Fruit fly (Drosophila melanogaster) whole organism, prepupa: Measurements from ENCODE around the gene CG12795.

Experiments
- CG11762 ChIP-seq: fragments of 200-800 bp; sonication (Bioruptor generic); optimal IDR thresholded peaks from 3 replicates; lab custom pipeline; 2016; ENCODE audit warnings: missing biosample characterization, missing genetic modification characterization; ENCODE audit not compliant: insufficient read depth
- CG34406 ChIP-seq: fragments of 200-800 bp; sonication (Bioruptor generic); optimal IDR thresholded peaks from 3 replicates; lab custom pipeline; 2016; ENCODE audit warnings: missing biosample characterization, missing genetic modification characterization
- CG6163 ChIP-seq: fragments of 200-800 bp; sonication (Bioruptor generic); IDR thresholded peaks from 3 replicates; pipeline ENCODE4 v1.3.6; 2022; ENCODE audit warnings: missing biosample characterization, missing genetic modification characterization
- CG6792 ChIP-seq: fragments of 200-800 bp; sonication (Bioruptor generic); optimal IDR thresholded peaks from 3 replicates; lab custom pipeline; 2016; ENCODE audit warnings: missing biosample characterization, missing genetic modification characterization
- Gug ChIP-seq: fragments of 200-800 bp; sonication (Bioruptor generic); IDR thresholded peaks from 2 replicates; pipeline ENCODE4 v1.3.6; 2022; ENCODE audit warnings: missing biosample characterization, missing genetic modification characterization
- eg ChIP-seq: fragments of 200-800 bp; sonication (Bioruptor generic); IDR thresholded peaks from 3 replicates; pipeline ENCODE4 v1.3.6; 2022; ENCODE audit warnings: missing biosample characterization, missing genetic modification characterization
- esn ChIP-seq: fragments of 200-800 bp; sonication (Bioruptor generic); optimal IDR thresholded peaks from 2 replicates; lab custom pipeline; 2016; ENCODE audit warnings: missing biosample characterization, mild to moderate bottlenecking, missing genetic modification characterization, moderate library complexity
- fd85E ChIP-seq: fragments of 200-800 bp; sonication (Bioruptor generic); optimal IDR thresholded peaks from 3 replicates; lab custom pipeline; 2016; ENCODE audit warnings: missing biosample characterization, missing genetic modification characterization
- net ChIP-seq: fragments of 200-800 bp; sonication (Bioruptor generic); optimal IDR thresholded peaks from 3 replicates; lab custom pipeline; 2016; ENCODE audit warnings: missing biosample characterization, missing genetic modification characterization
- ss ChIP-seq, 2 experiments: fragments of 200-800 bp; sonication (Bioruptor generic); optimal IDR thresholded peaks; 2 replicates in 1 of 2; 3 replicates in 1 of 2; lab custom pipeline; 2017 to 2018; ENCODE audit warnings: mild to moderate bottlenecking in 2 of 2, missing biosample characterization in 2 of 2, missing genetic modification characterization in 2 of 2, moderate library complexity in 1 of 2
- svp ChIP-seq: fragments of 200-800 bp; sonication (Bioruptor generic); peaks from one replicate; lab custom pipeline; 2016; ENCODE audit warnings: missing biosample characterization, missing genetic modification characterization

DNA sequence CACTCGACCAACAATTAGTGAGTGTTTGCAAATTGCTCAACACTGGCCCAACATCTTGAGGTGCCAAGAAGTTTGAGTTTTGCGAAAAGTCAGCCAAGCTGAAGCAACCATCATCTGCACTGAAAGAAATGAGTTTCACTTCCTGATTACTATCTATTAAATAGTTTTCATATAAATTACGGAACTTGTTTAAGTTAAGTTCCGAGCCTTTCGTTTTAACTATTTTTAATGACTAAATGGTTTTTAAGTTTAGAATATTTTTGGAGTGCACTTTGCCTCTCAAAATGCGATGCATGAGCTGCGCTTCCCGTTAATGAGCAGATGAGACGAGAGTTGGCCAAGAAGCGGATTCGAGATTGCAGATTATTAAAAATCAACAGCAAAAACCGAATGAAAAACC, 10.6 kb upstream of the CG12795 start:
- TF ChIP-seq Gug (GFP tag; lab: Robert Waterston, UW) (peak; percentile 19; the same call in 1 of the 2 replicates), CG11762 (GFP tag; lab: Kevin White, UChicago) (no peak), svp (GFP tag; lab: Kevin White, UChicago) (peak; percentile 64), eg (peak; percentile 67), ss (GFP tag; optimal IDR thresholded peaks at IDR 0.05; lab: Kevin White, UChicago) (no peak), CG6792 (GFP tag; lab: Kevin White, UChicago) (no peak), fd85E (no peak), esn (GFP tag; lab: Kevin White, UChicago) (peak; percentile 1), CG34406 (GFP tag; lab: Kevin White, UChicago) (no peak), net (GFP tag; lab: Kevin White, UChicago) (no peak), CG6163 (GFP tag; lab: Robert Waterston, UW) (peak; percentile 58; the same call in 2 of the 3 replicates)
